Worm (Caenorhabditis elegans): Measurements from ENCODE around the gene unc-41.

The unc-41 gene

DNA sequence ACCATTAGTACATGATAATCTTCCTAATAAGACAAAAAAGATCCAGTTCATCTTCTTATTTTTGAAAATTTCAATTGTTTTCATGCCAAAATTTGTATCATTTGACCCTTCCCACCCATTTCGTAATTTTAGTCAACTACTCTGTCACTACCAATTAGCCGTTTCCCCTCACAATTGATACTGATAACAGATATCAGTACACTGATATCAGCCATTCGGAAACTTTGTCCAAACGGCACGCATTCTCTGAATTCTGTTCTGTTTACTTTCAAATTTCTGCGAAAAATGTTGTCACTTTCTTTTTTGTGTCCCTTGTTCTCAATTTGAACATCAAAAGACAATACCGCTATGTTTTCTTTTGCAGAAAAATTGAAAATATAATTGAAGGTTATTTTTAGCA lies 36.6 kb upstream of the unc-41 start:
- no peak for TF ChIP-seq ceh-16 (tag; optimal IDR thresholded peaks at IDR 0.05)
- no peak for TF ChIP-seq fos-1 (tag; optimal IDR thresholded peaks at IDR 0.05)
- no peak for TF ChIP-seq eor-1 (tag; optimal IDR thresholded peaks at IDR 0.05)
- peak; percentile 68 for TF ChIP-seq elt-2 (tag; optimal IDR thresholded peaks at IDR 0.05)
- no peak for TF ChIP-seq nhr-76 (tag; optimal IDR thresholded peaks at IDR 0.05)
- TF ChIP-seq nhr-77 (tag; optimal IDR thresholded peaks at IDR 0.05): no peak
- peak; percentile 23 for TF ChIP-seq pha-4 (tag; optimal IDR thresholded peaks at IDR 0.05)
- TF ChIP-seq nhr-43 (tag; optimal IDR thresholded peaks at IDR 0.05; ENCODE audit: poor library complexity, severe bottlenecking): no peak
- TF ChIP-seq elt-1 (tag; optimal IDR thresholded peaks at IDR 0.05): no peak
- no peak for TF ChIP-seq egl-27 (tag; optimal IDR thresholded peaks at IDR 0.05)
- TF ChIP-seq sea-2 (GFP tag; optimal IDR thresholded peaks at IDR 0.05): no peak
- TF ChIP-seq lin-39 (tag; optimal IDR thresholded peaks at IDR 0.05): no peak
- TF ChIP-seq unc-39 (tag; optimal IDR thresholded peaks at IDR 0.05): no peak
- TF ChIP-seq pqm-1 (tag; optimal IDR thresholded peaks at IDR 0.05): peak; percentile 62
- no peak for TF ChIP-seq hmg-11 (tag; optimal IDR thresholded peaks at IDR 0.05)
- TF ChIP-seq nhr-28 (tag; optimal IDR thresholded peaks at IDR 0.05): no peak
- no peak for TF ChIP-seq ama-1 (optimal IDR thresholded peaks at IDR 0.05)
- TF ChIP-seq ceh-9 (tag; optimal IDR thresholded peaks at IDR 0.05): no peak
- no peak for TF ChIP-seq snpc-4 (tag; optimal IDR thresholded peaks at IDR 0.05)
- peak in 2 of 3 experiments; percentile 92 to 93 for TF ChIP-seq elt-3 (tag; optimal IDR thresholded peaks at IDR 0.05)

DNA sequence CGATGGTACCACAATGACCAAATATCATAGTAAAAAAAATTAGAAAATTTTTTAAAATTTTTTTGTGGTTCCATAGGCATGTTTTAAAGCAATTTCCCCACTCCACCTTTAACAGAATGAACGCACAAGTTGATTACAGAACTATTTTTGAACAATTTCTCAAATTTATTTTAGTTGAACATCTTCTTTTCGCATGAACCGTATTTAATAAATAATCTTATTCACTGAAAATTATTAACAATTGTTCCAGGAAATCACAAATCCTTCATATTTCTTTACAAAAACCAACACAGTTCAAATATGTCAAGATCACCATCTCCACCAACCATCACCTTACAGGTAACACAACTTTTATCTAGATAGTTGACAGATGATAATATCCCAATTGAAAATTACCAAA lies 35.6 kb upstream of the unc-41 start, which contains the start of gene lea-1:
TSS of gene lea-1 (plus strand) at position 301 of the 400 bp plus-strand sequence.
- TF ChIP-seq nfya-1 (tag; optimal IDR thresholded peaks at IDR 0.05; ENCODE audit: insufficient read depth): no peak
- TF ChIP-seq pqm-1 (tag; optimal IDR thresholded peaks at IDR 0.05): no peak
- TF ChIP-seq daf-12 (tag; optimal IDR thresholded peaks at IDR 0.05): no peak
- no peak for TF ChIP-seq sea-2 (GFP tag; optimal IDR thresholded peaks at IDR 0.05)

DNA sequence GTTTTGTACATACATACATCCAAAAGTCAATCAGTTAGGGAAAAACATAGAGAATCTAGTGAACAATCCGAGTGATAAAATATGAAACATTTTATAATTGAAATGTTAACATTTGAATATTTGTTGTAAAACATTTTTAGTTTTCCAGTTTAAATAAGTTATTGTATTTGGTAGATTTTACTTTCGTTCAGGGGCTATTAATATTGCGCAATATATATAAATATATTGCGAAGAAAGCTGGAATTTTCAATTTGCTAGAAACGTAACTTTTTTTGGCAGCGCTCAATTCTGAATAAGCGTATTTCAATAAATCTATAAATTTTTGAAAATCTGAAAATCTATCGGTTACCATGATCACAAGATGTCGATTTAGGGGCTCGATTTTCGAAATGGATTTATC lies 31.4 kb upstream of the unc-41 start:
- no peak for TF ChIP-seq nhr-67 (tag; optimal IDR thresholded peaks at IDR 0.05)
- peak; percentile 2 for TF ChIP-seq pha-4 (tag; optimal IDR thresholded peaks at IDR 0.05)

DNA sequence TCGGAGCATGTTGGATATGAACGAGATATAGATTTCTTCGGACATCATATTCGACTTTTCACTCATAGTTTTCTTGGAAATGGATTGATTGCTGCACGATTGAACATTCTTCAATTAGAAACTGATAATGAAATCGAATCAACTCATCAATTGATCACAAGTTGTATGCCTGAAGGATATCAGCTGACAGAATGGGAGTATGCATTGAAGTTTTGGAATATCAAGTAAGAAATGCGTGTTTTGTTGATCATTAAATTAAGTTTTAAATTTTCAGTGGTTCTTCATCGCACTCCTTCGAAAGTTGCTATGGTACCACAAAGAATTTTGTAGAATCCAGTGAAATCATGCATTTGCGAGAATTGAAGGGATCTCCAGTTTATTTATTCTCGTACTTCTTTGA lies 30.3 kb upstream of the unc-41 start:
- TF ChIP-seq egl-27 (tag; optimal IDR thresholded peaks at IDR 0.05) (no peak), fos-1 (tag; optimal IDR thresholded peaks at IDR 0.05) (no peak), jun-1 (tag; optimal IDR thresholded peaks at IDR 0.05) (no peak), nhr-25 (tag; optimal IDR thresholded peaks at IDR 0.05) (no peak), ztf-11 (tag; optimal IDR thresholded peaks at IDR 0.05) (no peak), tbx-2 (tag; optimal IDR thresholded peaks at IDR 0.05) (no peak), fkh-10 (GFP tag; optimal IDR thresholded peaks at IDR 0.05) (no peak), fkh-2 (tag; optimal IDR thresholded peaks at IDR 0.05) (no peak), zag-1 (tag; optimal IDR thresholded peaks at IDR 0.05) (no peak), sea-2 (GFP tag; optimal IDR thresholded peaks at IDR 0.05) (no peak), nhr-28 (tag; optimal IDR thresholded peaks at IDR 0.05) (no peak), ZK546.5 (tag; optimal IDR thresholded peaks at IDR 0.05) (no peak)

DNA sequence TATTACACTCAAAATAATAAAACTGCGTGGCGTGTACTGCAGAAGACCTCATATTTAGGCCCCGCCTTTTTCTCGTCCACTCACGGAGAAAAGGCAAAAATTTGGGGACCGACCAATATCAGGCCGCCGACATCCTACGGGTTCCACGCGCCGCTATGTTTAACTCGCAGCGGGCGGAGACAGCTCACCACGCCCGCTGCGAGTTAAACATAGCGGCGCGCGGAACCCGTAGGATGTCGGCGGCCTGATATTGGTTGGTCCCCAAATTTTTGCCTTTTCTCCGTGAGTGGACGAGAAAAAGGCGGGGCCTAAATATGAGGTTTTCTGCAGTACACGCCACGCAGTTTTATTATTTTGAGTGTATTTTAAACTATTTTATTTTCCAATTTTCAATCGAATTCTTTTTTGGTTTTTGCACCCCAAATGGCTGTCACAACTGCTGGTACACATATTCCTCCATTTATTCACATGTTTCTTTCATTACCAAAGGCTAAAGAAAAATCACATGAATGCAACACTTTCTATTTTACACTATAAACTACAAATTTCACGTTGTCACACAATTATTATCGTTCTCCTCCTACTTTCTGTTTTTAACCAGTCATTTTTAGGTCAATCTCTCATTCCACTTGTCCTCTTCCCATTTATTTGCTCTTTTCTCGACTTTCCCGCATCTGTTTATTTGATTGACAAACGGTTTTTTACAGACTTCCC lies 28.2 kb upstream of the unc-41 start, which contains the start of gene uda-1:
TSS of gene uda-1 (plus strand) at position 708 of the 714 bp plus-strand sequence.
- peak; percentile 53 for TF ChIP-seq pha-4 (tag; optimal IDR thresholded peaks at IDR 0.05)

DNA sequence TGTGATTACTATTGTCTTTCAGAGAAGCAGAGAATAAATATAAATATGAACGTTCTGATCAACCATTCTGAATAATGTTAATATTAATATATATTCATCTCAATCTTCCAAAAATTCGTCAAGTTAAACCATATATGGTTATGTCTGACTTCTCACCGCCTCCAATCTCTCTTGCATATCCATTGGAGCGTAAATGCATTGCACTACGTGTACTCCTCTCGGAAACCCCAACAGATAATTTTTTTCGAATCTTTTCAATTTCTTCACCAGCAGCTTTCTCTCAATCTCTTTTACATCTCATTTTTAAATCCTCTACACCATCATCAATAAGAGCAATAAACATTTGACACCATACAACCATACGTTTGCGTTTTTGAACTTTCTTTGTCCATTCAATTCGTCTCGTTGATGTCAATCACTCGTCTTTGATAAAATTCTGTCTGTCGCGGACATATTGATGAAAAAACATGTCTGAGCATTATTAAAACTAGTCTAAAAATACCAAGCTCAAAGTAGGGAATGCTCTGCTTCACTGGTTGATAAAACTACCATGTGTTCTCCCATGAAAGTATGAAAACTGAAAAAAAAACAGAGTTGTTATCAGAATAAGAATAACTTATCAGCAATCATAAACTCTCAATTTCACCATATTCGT lies 27.4 kb upstream of the unc-41 start:
- TF ChIP-seq nhr-28 (tag; optimal IDR thresholded peaks at IDR 0.05) (no peak), mml-1 (tag; optimal IDR thresholded peaks at IDR 0.05) (no peak), lsy-12 (tag; optimal IDR thresholded peaks at IDR 0.05) (no peak), nhr-11 (tag; optimal IDR thresholded peaks at IDR 0.05) (no peak), ztf-11 (tag; optimal IDR thresholded peaks at IDR 0.05) (no peak), skn-1 (tag; optimal IDR thresholded peaks at IDR 0.05) (peak; percentile 31), pha-4 (tag; optimal IDR thresholded peaks at IDR 0.05) (peak; percentile 76), fkh-2 (tag; optimal IDR thresholded peaks at IDR 0.05) (no peak), ztf-4 (tag; optimal IDR thresholded peaks at IDR 0.05) (no peak), nhr-23 (tag; optimal IDR thresholded peaks at IDR 0.05) (peak; percentile 44), hmg-11 (tag; optimal IDR thresholded peaks at IDR 0.05) (peak; percentile 57), mdl-1 (tag; optimal IDR thresholded peaks at IDR 0.05) (no peak), daf-12 (tag; optimal IDR thresholded peaks at IDR 0.05) (no peak), ZK546.5 (tag; optimal IDR thresholded peaks at IDR 0.05) (no peak), egl-5 (tag; optimal IDR thresholded peaks at IDR 0.05) (no peak), zag-1 (tag; optimal IDR thresholded peaks at IDR 0.05) (no peak), unc-62 (GFP tag; optimal IDR thresholded peaks at IDR 0.05) (no peak), nhr-237 (tag; optimal IDR thresholded peaks at IDR 0.05) (no peak), nhr-76 (tag; optimal IDR thresholded peaks at IDR 0.05) (no peak), lin-39 (tag; optimal IDR thresholded peaks at IDR 0.05) (peak; percentile 38), eor-1 (tag; optimal IDR thresholded peaks at IDR 0.05) (no peak), fos-1 (tag; optimal IDR thresholded peaks at IDR 0.05) (no peak)
